Fruit fly (Drosophila melanogaster) whole organism, embryonic: Measurements from ENCODE around the gene Mgstl.

ENCODE experiments used
- Aef1 ChIP-seq: fragments of 200-800 bp; sonication (Bioruptor generic); IDR thresholded peaks from 3 replicates; pipeline ENCODE4 v1.3.6; 2022; ENCODE audit warnings: missing biosample characterization, missing genetic modification characterization
- Antp ChIP-seq: fragments of 200-800 bp; sonication (Bioruptor generic); optimal IDR thresholded peaks from 3 replicates; lab custom pipeline; 2016; ENCODE audit warnings: missing biosample characterization, missing genetic modification characterization
- Asciz ChIP-seq: fragments of 200-800 bp; sonication (Bioruptor generic); optimal IDR thresholded peaks from 2 replicates; lab custom pipeline; 2017; ENCODE audit warnings: missing biosample characterization, mild to moderate bottlenecking, missing genetic modification characterization, missing genetic modification reagents
- BEAF-32 ChIP-seq: fragments of 200-800 bp; sonication (Bioruptor generic); optimal IDR thresholded peaks from 3 replicates; lab custom pipeline; 2017; ENCODE audit warnings: missing biosample characterization, missing genetic modification characterization, mild to moderate bottlenecking, moderate library complexity, missing genetic modification reagents
- CG10959 ChIP-seq: fragments of 200-800 bp; sonication (Bioruptor generic); IDR thresholded peaks from 2 replicates; pipeline ENCODE4 v1.3.6; 2022; ENCODE audit warnings: missing biosample characterization, missing genetic modification characterization
- CG12769 ChIP-seq: fragments of 200-800 bp; sonication (Bioruptor generic); optimal IDR thresholded peaks from 2 replicates; lab custom pipeline; 2019; ENCODE audit warnings: missing biosample characterization, mild to moderate bottlenecking, missing genetic modification characterization, moderate library complexity
- CG14667 ChIP-seq: fragments of 200-800 bp; sonication (Bioruptor generic); IDR thresholded peaks from 2 replicates; pipeline ENCODE4 v1.3.6; 2022; ENCODE audit warnings: missing biosample characterization, missing genetic modification characterization
- CG14710 ChIP-seq: fragments of 200-800 bp; sonication (Bioruptor generic); optimal IDR thresholded peaks from 3 replicates; lab custom pipeline; 2019; ENCODE audit warnings: missing biosample characterization, mild to moderate bottlenecking, missing genetic modification characterization, moderate library complexity
- CG14965 ChIP-seq: fragments of 200-800 bp; sonication (Bioruptor generic); optimal IDR thresholded peaks from 2 replicates; lab custom pipeline; 2016; ENCODE audit warnings: missing biosample characterization, missing genetic modification characterization, borderline replicate concordance
- CG15073 ChIP-seq: fragments of 200-800 bp; sonication (Bioruptor generic); optimal IDR thresholded peaks from 2 replicates; lab custom pipeline; 2016; ENCODE audit warnings: missing biosample characterization, missing genetic modification characterization
- CG15514 ChIP-seq: fragments of 200-800 bp; sonication (Bioruptor generic); optimal IDR thresholded peaks from 3 replicates; lab custom pipeline; 2017; ENCODE audit warnings: missing biosample characterization, missing genetic modification characterization, mild to moderate bottlenecking, moderate library complexity, missing genetic modification reagents
- CG1603 ChIP-seq: fragments of 200-800 bp; sonication (Bioruptor generic); optimal IDR thresholded peaks from 2 replicates; lab custom pipeline; 2019; ENCODE audit warnings: missing biosample characterization, mild to moderate bottlenecking, missing genetic modification characterization, moderate library complexity
- CG17186 ChIP-seq: fragments of 200-800 bp; sonication (Bioruptor generic); optimal IDR thresholded peaks from 3 replicates; lab custom pipeline; 2017; ENCODE audit warnings: missing biosample characterization, missing genetic modification reagents, missing genetic modification characterization
- CG17328 ChIP-seq: fragments of 200-800 bp; sonication (Bioruptor generic); IDR thresholded peaks from 2 replicates; pipeline ENCODE4 v1.3.6; 2022; ENCODE audit warnings: missing biosample characterization, missing genetic modification characterization
- CG18011 ChIP-seq: fragments of 200-800 bp; sonication (Bioruptor generic); optimal IDR thresholded peaks from 2 replicates; lab custom pipeline; 2017; ENCODE audit warnings: missing biosample characterization, missing genetic modification characterization, mild to moderate bottlenecking, moderate library complexity, missing genotype
- CG2129 ChIP-seq: fragments of 200-800 bp; sonication (Bioruptor generic); IDR thresholded peaks from 2 replicates; pipeline ENCODE4 v1.3.6; 2022; ENCODE audit warnings: missing biosample characterization, missing genetic modification characterization; ENCODE audit not compliant: partially characterized antibody
- CG31365 ChIP-seq: fragments of 200-800 bp; sonication (Bioruptor generic); optimal IDR thresholded peaks from 2 replicates; lab custom pipeline; 2018; ENCODE audit warnings: missing biosample characterization, mild to moderate bottlenecking, missing genetic modification characterization
- CG3163 ChIP-seq: fragments of 200-800 bp; sonication (Bioruptor generic); optimal IDR thresholded peaks from 3 replicates; lab custom pipeline; 2016; ENCODE audit warnings: missing biosample characterization, missing genetic modification characterization
- CG3995 ChIP-seq: fragments of 200-800 bp; sonication (Bioruptor generic); optimal IDR thresholded peaks from 3 replicates; lab custom pipeline; 2016; ENCODE audit warnings: missing biosample characterization, missing genetic modification characterization
- CG5180 ChIP-seq: fragments of 200-800 bp; sonication (Bioruptor generic); optimal IDR thresholded peaks from 3 replicates; lab custom pipeline; 2017; ENCODE audit warnings: missing biosample characterization, missing genetic modification characterization, mild to moderate bottlenecking, moderate library complexity, missing genetic modification reagents
- CG6683 ChIP-seq: fragments of 200-800 bp; sonication (Bioruptor generic); optimal IDR thresholded peaks from 2 replicates; lab custom pipeline; 2017; ENCODE audit warnings: missing biosample characterization, mild to moderate bottlenecking, missing genetic modification characterization, missing genetic modification reagents
- CG6791 ChIP-seq: fragments of 200-800 bp; sonication (Bioruptor generic); IDR thresholded peaks from 3 replicates; pipeline ENCODE4 v1.3.6; 2022; ENCODE audit warnings: missing biosample characterization, missing genetic modification characterization; ENCODE audit not compliant: partially characterized antibody
- CG8944 ChIP-seq: fragments of 200-800 bp; sonication (Bioruptor generic); optimal IDR thresholded peaks from 3 replicates; lab custom pipeline; 2016; ENCODE audit warnings: missing biosample characterization, missing genetic modification characterization
- D19B ChIP-seq: fragments of 200-800 bp; sonication (Bioruptor generic); optimal IDR thresholded peaks from 2 replicates; lab custom pipeline; 2017; ENCODE audit warnings: missing biosample characterization, mild to moderate bottlenecking, missing genetic modification characterization
- Ets97D ChIP-seq: fragments of 200-800 bp; sonication (Bioruptor generic); optimal IDR thresholded peaks from 3 replicates; lab custom pipeline; 2016; ENCODE audit warnings: missing biosample characterization, missing genetic modification characterization
- Fer2 ChIP-seq: fragments of 200-800 bp; sonication (Bioruptor generic); optimal IDR thresholded peaks from 2 replicates; lab custom pipeline; 2018; ENCODE audit warnings: missing biosample characterization, mild to moderate bottlenecking, missing genetic modification characterization, moderate library complexity
- Gsc ChIP-seq: fragments of 200-800 bp; sonication (Bioruptor generic); IDR thresholded peaks from 2 replicates; pipeline ENCODE4 v1.3.6; 2022; ENCODE audit warnings: missing biosample characterization, missing genetic modification characterization
- H2.0 ChIP-seq: fragments of 200-800 bp; sonication (Bioruptor generic); IDR thresholded peaks from 2 replicates; pipeline ENCODE4 v1.3.6; 2022; ENCODE audit warnings: missing biosample characterization, missing genetic modification characterization
- MTF-1 ChIP-seq: fragments of 200-800 bp; sonication (Bioruptor generic); optimal IDR thresholded peaks from 2 replicates; lab custom pipeline; 2018; ENCODE audit warnings: missing biosample characterization, mild to moderate bottlenecking, missing genetic modification characterization, borderline replicate concordance
- ato ChIP-seq: fragments of 200-800 bp; sonication (Bioruptor generic); IDR thresholded peaks from 2 replicates; pipeline ENCODE4 v1.3.6; 2022; ENCODE audit warnings: missing biosample characterization, missing genetic modification characterization; ENCODE audit not compliant: partially characterized antibody
- bcd ChIP-seq: fragments of 200-800 bp; sonication (Bioruptor generic); optimal IDR thresholded peaks from 2 replicates; lab custom pipeline; 2017; ENCODE audit warnings: missing biosample characterization, mild to moderate bottlenecking, missing genetic modification characterization
- btn ChIP-seq: fragments of 200-800 bp; sonication (Bioruptor generic); optimal IDR thresholded peaks from 2 replicates; lab custom pipeline; 2016; ENCODE audit warnings: missing biosample characterization, missing genetic modification characterization
- chif ChIP-seq, 2 experiments: fragments of 200-800 bp; sonication (Bioruptor generic); optimal IDR thresholded peaks; 3 replicates each; lab custom pipeline; 2016; ENCODE audit warnings: missing biosample characterization in 2 of 2, missing genetic modification characterization in 2 of 2
- danr ChIP-seq: fragments of 200-800 bp; sonication (Bioruptor generic); IDR thresholded peaks from 2 replicates; pipeline ENCODE4 v1.3.6; 2022; ENCODE audit warnings: missing biosample characterization, missing genetic modification characterization
- dm ChIP-seq: fragments of 200-800 bp; sonication (Bioruptor generic); optimal IDR thresholded peaks from 3 replicates; lab custom pipeline; 2016; ENCODE audit warnings: missing biosample characterization, missing genetic modification characterization
- dmrt99B ChIP-seq: fragments of 200-800 bp; sonication (Bioruptor generic); optimal IDR thresholded peaks from 2 replicates; lab custom pipeline; 2018; ENCODE audit warnings: missing biosample characterization, mild to moderate bottlenecking, missing genetic modification characterization, moderate library complexity
- exex ChIP-seq: fragments of 200-800 bp; sonication (Bioruptor generic); optimal IDR thresholded peaks from 4 replicates; lab custom pipeline; 2018; ENCODE audit warnings: missing biosample characterization, mild to moderate bottlenecking, missing genetic modification characterization, moderate library complexity
- h ChIP-seq: fragments of >200 bp; optimal IDR thresholded peaks from 2 replicates; lab custom pipeline; 2017
- jumu ChIP-seq: fragments of 200-800 bp; sonication (Bioruptor generic); optimal IDR thresholded peaks from 3 replicates; lab custom pipeline; 2016; ENCODE audit warnings: missing biosample characterization, missing genetic modification characterization
- lov ChIP-seq, 2 experiments: fragments of 200-800 bp in 1 of 2; fragments of >200 bp in 1 of 2; sonication (Bioruptor generic) in 1 of 2; IDR thresholded peaks in 1 of 2; optimal IDR thresholded peaks in 1 of 2; 2 replicates in 1 of 2; 3 replicates in 1 of 2; pipeline versions ENCODE4 v1.3.6 to Lab custom; 2017 to 2022; ENCODE audit warnings: missing biosample characterization in 1 of 2, missing genetic modification characterization in 1 of 2
- luna ChIP-seq: fragments of 200-800 bp; sonication (Bioruptor generic); optimal IDR thresholded peaks from 2 replicates; lab custom pipeline; 2016; ENCODE audit warnings: missing biosample characterization, missing genetic modification characterization
- pb ChIP-seq: fragments of 200-800 bp; sonication (Bioruptor generic); optimal IDR thresholded peaks from 3 replicates; lab custom pipeline; 2016; ENCODE audit warnings: missing biosample characterization, missing genetic modification characterization
- phol ChIP-seq: fragments of 200-800 bp; sonication (Bioruptor generic); optimal IDR thresholded peaks from 3 replicates; lab custom pipeline; 2018; ENCODE audit warnings: missing biosample characterization, mild to moderate bottlenecking, missing genetic modification characterization, moderate library complexity
- shn ChIP-seq: fragments of 200-800 bp; sonication (Bioruptor generic); optimal IDR thresholded peaks from 3 replicates; lab custom pipeline; 2016; ENCODE audit warnings: missing biosample characterization, missing genetic modification characterization
- sob ChIP-seq: fragments of 200-800 bp; sonication (Bioruptor generic); IDR thresholded peaks from 2 replicates; pipeline ENCODE4 v1.3.6; 2022; ENCODE audit warnings: missing biosample characterization, missing genetic modification characterization
- sqz ChIP-seq: fragments of 200-800 bp; sonication (Bioruptor generic); optimal IDR thresholded peaks from 3 replicates; lab custom pipeline; 2018; ENCODE audit warnings: missing biosample characterization, mild to moderate bottlenecking, missing genetic modification characterization
- stwl ChIP-seq: fragments of 200-800 bp; sonication (Bioruptor generic); optimal IDR thresholded peaks from 3 replicates; lab custom pipeline; 2018; ENCODE audit warnings: missing biosample characterization, mild to moderate bottlenecking, missing genetic modification characterization, moderate library complexity
- zen2 ChIP-seq: fragments of 200-800 bp; sonication (Bioruptor generic); IDR thresholded peaks from 3 replicates; pipeline ENCODE4 v1.3.6; 2022; ENCODE audit warnings: missing biosample characterization, missing genetic modification characterization; ENCODE audit not compliant: partially characterized antibody

Mgstl gene

DNA sequence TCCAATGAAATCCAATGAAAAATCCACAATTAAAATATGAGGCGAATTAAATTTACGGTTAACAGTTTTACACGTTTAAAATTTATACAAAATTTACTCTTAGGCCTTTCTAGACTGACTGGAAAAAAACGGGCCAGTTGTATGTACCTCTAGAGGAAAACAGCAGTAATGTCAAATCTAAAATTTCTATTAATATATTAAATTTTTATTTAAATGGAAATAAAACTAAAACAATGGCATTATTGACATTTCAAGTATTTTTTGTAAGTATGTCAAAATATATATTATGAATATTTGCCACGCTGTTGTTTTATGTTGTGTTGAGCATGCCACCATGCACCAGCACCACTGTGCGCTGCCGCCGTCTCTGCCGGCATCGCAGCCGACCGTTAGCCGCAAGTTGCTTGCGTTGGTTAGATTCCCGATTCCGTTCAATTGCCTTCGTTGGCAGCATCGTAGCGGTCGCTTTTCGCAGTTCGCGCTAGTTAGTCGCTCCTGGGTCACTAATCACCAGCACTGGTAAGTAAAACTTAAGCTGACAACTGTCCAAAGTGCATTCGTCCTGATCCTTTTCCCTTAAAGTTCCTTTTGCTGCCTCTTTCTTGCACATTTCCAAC lies 3.0 kb downstream of the Mgstl start, which contains the start of gene Cbs (continued):
- TF ChIP-seq CG15514 (GFP tag; lab: Kevin White, UChicago) = no peak
- TF ChIP-seq CG6683 = no peak
- no peak for TF ChIP-seq CG31365 (tag; lab: Kevin White, UChicago)
- no peak for TF ChIP-seq BEAF-32 (GFP tag; lab: Kevin White, UChicago)
- peak; percentile 50; the same call in 1 of the 2 replicates for TF ChIP-seq CG17328 (GFP tag; lab: Robert Waterston, UW)
- peak; percentile 65 for TF ChIP-seq sob (GFP tag; lab: Robert Waterston, UW)
- TF ChIP-seq Gsc (GFP tag; lab: Robert Waterston, UW) = no peak
- TF ChIP-seq jumu (GFP tag; lab: Kevin White, UChicago) = no peak
- no peak for TF ChIP-seq pb
- TF ChIP-seq CG1603 = peak; percentile 15
- TF ChIP-seq exex (tag; lab: Kevin White, UChicago) = no peak
- 0 out of 2 replicates have a peak, but pooled peaks have one; percentile 18 for TF ChIP-seq CG14667 (GFP tag; lab: Robert Waterston, UW)
- no peak for TF ChIP-seq h (lab: Kevin White, UChicago)
- TF ChIP-seq phol (tag; lab: Kevin White, UChicago) = peak; percentile 50
- TF ChIP-seq CG12769 (tag; lab: Kevin White, UChicago) = peak; percentile 54
- TF ChIP-seq MTF-1 (GFP tag; lab: Kevin White, UChicago) = peak; percentile 12
- peak; percentile 67 for TF ChIP-seq D19B
- TF ChIP-seq CG3995 (GFP tag; lab: Kevin White, UChicago) = no peak
- TF ChIP-seq Ets97D (GFP tag; lab: Kevin White, UChicago) = no peak
- TF ChIP-seq sqz (GFP tag; lab: Kevin White, UChicago) = no peak
- TF ChIP-seq danr (GFP tag; lab: Robert Waterston, UW) = peak; percentile 47; the same call in 1 of the 2 replicates
- TF ChIP-seq chif (GFP tag; optimal IDR thresholded peaks at IDR 0.05; lab: Kevin White, UChicago) = peak in 1 of 2 experiments; percentile 14
- TF ChIP-seq stwl (tag; lab: Kevin White, UChicago) = no peak
- TF ChIP-seq bcd = peak; percentile 66
- TF ChIP-seq CG18011 (GFP tag; lab: Kevin White, UChicago) = no peak
- TF ChIP-seq dm (GFP tag; lab: Kevin White, UChicago) = no peak
- TF ChIP-seq CG8944 (GFP tag; lab: Kevin White, UChicago) = no peak
- TF ChIP-seq H2.0 (GFP tag; lab: Robert Waterston, UW) = peak; percentile 66
- TF ChIP-seq CG14710 (tag; lab: Kevin White, UChicago) = peak; percentile 49
- TF ChIP-seq CG2129 (GFP tag; lab: Robert Waterston, UW) = no peak
- no peak for TF ChIP-seq shn (GFP tag; lab: Kevin White, UChicago)
- TF ChIP-seq ato (GFP tag; lab: Robert Waterston, UW) = no peak
- TF ChIP-seq dmrt99B (tag; lab: Kevin White, UChicago) = peak; percentile 79
- TF ChIP-seq Asciz (GFP tag; lab: Kevin White, UChicago) = peak; percentile 35
- TF ChIP-seq zen2 (GFP tag; lab: Robert Waterston, UW) = no peak
- TF ChIP-seq Antp (GFP tag; lab: Kevin White, UChicago) = peak; percentile 21
- no peak for TF ChIP-seq CG15073 (GFP tag; lab: Kevin White, UChicago)
- TF ChIP-seq CG17186 (GFP tag; lab: Kevin White, UChicago) = no peak
- TF ChIP-seq luna (GFP tag; lab: Kevin White, UChicago) = no peak
- TF ChIP-seq CG6791 (GFP tag; lab: Robert Waterston, UW) = no peak
- TF ChIP-seq lov (optimal IDR thresholded peaks at IDR 0.05; lab: Kevin White, UChicago) = no peak
- 0 out of 3 replicates have a peak, but pooled peaks have one; percentile 37 for TF ChIP-seq lov (GFP tag; IDR thresholded peaks at IDR 0.05; lab: Robert Waterston, UW)
- no peak for TF ChIP-seq CG3163 (GFP tag; lab: Kevin White, UChicago)
- peak; percentile 28 for TF ChIP-seq CG5180
- TF ChIP-seq CG10959 (GFP tag; lab: Robert Waterston, UW) = no peak
- TF ChIP-seq Aef1 = peak; percentile 50; the same call in 1 of the 3 replicates
- no peak for TF ChIP-seq CG14965
- TF ChIP-seq Fer2 = peak; percentile 40
- TF ChIP-seq btn (GFP tag; lab: Kevin White, UChicago) = no peak
